Worm (Caenorhabditis elegans) whole organism, dauer: ENCODE measurements around the gene fars-2.

Experiments
- unc-62 ChIP-seq: sonication (generic microtip); optimal IDR thresholded peaks from 2 replicates; lab custom pipeline; 2017; ENCODE audit warnings: missing biosample characterization, missing genetic modification reagents, missing genetic modification characterization

The fars-2 gene

ce11 chrV:19897557-19897956 lies 9.7 kb downstream of the fars-2 start:
- no peak for TF ChIP-seq unc-62 (GFP tag; lab: Kevin White, UChicago)

DNA sequence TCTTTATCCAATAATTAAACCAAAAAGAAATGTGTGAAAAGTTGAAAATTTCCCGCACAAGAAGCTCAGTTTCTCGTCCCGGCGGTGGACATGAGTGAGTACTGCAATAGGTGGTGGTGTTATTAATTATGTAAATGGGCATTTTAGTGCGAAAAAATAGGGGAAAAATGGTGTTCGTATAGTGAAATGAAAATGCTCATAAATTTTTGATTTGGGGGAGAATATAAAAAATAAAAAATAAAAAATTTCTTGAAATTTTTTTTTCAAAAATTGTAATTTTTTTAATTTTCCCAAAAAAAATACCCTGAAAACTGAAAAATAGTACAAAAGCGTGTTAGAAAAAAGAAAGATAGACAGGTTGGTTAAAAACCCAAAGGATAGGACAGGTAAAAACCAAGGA lies 12.0 kb downstream of the fars-2 start, which contains the start of gene gly-4:
Gene gly-4 (minus strand): TSS at position 101 of the 400 bp plus-strand sequence.
- no peak for TF ChIP-seq unc-62 (GFP tag; lab: Kevin White, UChicago)

- no peak for TF ChIP-seq unc-62 (GFP tag; lab: Kevin White, UChicago)
Observed at ce11 chrV:19882916-19883315, 24.3 kb downstream of the fars-2 start, which contains the start of gene Y116F11B.13. Y116F11B.13 (plus strand) TSS chrV:19883216.

DNA sequence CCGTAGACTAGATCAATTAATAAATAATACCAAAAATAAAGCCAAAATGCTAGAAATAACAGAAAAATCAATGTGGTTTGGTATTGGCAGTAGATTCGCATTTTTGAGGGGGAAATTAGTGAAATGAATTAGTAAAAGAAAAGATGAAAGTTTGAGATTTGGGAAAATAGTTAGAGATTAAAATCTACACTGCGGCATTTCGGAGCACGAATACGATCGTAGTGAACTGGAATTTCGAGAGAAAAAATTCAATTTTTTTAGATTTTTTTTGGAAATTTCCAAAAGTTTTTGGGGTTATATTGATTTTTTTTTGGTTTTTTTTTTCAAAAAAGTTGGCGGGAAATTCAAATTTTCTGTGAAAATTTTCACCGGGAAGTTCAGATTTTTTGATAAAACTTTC lies 39.4 kb downstream of the fars-2 start, which contains the start of gene Y116F11B.9:
Gene Y116F11B.9 (minus strand): TSS at position 101 of the 400 bp plus-strand sequence.
- TF ChIP-seq unc-62 (GFP tag; lab: Kevin White, UChicago): no peak

ce11 chrV:19860225-19860624 lies 47.0 kb downstream of the fars-2 start:
- TF ChIP-seq unc-62 (GFP tag; lab: Kevin White, UChicago): no peak

DNA sequence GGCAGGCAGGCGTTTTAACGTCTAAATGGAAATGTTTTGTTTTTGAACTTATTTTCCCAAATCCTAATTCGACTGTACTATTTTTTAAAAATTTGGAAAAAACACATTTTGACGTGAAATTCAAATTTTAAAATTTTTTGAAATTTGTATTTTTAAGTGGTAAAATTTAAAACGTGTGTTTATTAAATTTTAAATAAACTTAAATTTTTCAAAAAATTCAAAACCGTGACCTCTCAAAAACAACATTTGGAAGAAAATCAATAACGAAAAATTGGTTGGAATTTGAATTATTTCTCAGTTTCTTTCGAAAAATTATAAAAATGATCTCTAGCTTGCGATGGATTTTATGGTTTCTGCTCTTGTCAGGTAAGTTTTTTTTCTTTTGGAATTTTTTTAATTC lies 49.9 kb downstream of the fars-2 start, which contains the start of gene Y116F11B.8:
Gene Y116F11B.8 (plus strand): TSS at position 301 of the 400 bp plus-strand sequence.
- no peak for TF ChIP-seq unc-62 (GFP tag; lab: Kevin White, UChicago)

ce11 chrV:19856933-19857332 lies 50.3 kb downstream of the fars-2 start:
- no peak for TF ChIP-seq unc-62 (GFP tag; lab: Kevin White, UChicago)

- TF ChIP-seq unc-62 (GFP tag; lab: Kevin White, UChicago): no peak
Observed at ce11 chrV:19856335-19856734, 50.9 kb downstream of the fars-2 start.

- TF ChIP-seq unc-62 (GFP tag; lab: Kevin White, UChicago): no peak
Observed at ce11 chrV:19853610-19854009, 53.6 kb downstream of the fars-2 start.

DNA sequence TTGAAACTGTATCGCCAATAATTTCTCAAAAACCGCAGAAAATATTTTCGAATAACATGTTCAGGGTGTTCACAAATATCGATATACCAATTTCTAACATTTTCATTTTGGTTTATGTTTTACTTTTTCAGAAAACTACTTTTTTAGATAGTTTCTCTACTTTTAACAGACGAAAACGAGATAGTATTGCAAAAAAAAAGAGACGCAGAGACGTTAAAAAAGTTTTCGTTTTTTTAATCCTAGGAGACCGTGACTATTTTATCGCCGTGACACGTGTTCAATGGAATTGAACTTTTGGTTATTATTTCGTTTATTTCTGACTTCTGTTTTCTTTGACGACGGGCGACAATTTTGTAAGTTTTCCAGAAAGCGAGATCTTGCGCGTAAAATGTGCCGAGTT lies 59.2 kb downstream of the fars-2 start, which contains the start of gene Y116F11B.7:
Gene Y116F11B.7 (plus strand): TSS at position 301 of the 400 bp plus-strand sequence.
- no peak for TF ChIP-seq unc-62 (GFP tag; lab: Kevin White, UChicago)
